Fruit fly (Drosophila melanogaster): ENCODE data around the gene tzn.

Gene tzn

dm6 chr3L:20841465-20842109 is 43.1 kb downstream of the tzn start, which contains the start of the genes CSN3 and CG11456 (continued):
- TF ChIP-seq lmd (GFP tag; IDR thresholded peaks at IDR 0.05) (peak; percentile 54), grn (GFP tag; optimal IDR thresholded peaks at IDR 0.05) (no peak), sens (GFP tag) (peak; percentile 47), sqz (GFP tag; optimal IDR thresholded peaks at IDR 0.05) (no peak), CG10654 (GFP tag; optimal IDR thresholded peaks at IDR 0.05) (peak; percentile 46), CG12942 (GFP tag; optimal IDR thresholded peaks at IDR 0.05) (peak; percentile 15), Optix (GFP tag; IDR thresholded peaks at IDR 0.05) (no peak), Scr (GFP tag; IDR thresholded peaks at IDR 0.05; ENCODE audit: partially characterized antibody) (peak; percentile 64), gro (GFP tag; optimal IDR thresholded peaks at IDR 0.05) (peak; percentile 28), CG17186 (GFP tag; optimal IDR thresholded peaks at IDR 0.05) (peak; percentile 24), CG4730 (GFP tag; IDR thresholded peaks at IDR 0.05) (peak; percentile 28; the same call in 1 of the 2 replicates), Hand (GFP tag; optimal IDR thresholded peaks at IDR 0.05) (no peak), CG9932 (GFP tag; IDR thresholded peaks at IDR 0.05) (peak; percentile 75), CG30403 (GFP tag; optimal IDR thresholded peaks at IDR 0.05) (peak; percentile 58), CG8089 (GFP tag; optimal IDR thresholded peaks at IDR 0.05) (no peak), NC2β (GFP tag; optimal IDR thresholded peaks at IDR 0.05) (peak; percentile 50), Mrtf (GFP tag; IDR thresholded peaks at IDR 0.05) (no peak), rib (GFP tag; IDR thresholded peaks at IDR 0.05) (peak; percentile 82), CG17328 (GFP tag; IDR thresholded peaks at IDR 0.05) (0 out of 2 replicates have a peak, but pooled peaks have one; percentile 14), row (GFP tag; IDR thresholded peaks at IDR 0.05) (peak; percentile 49), CG12391 (tag; optimal IDR thresholded peaks at IDR 0.05) (peak; percentile 61), Gsc (GFP tag; IDR thresholded peaks at IDR 0.05) (no peak), slbo (GFP tag; IDR thresholded peaks at IDR 0.05) (peak; percentile 67), CG11093 (GFP tag; IDR thresholded peaks at IDR 0.05) (no peak), amos (GFP tag; IDR thresholded peaks at IDR 0.05; ENCODE audit: partially characterized antibody) (peak; percentile 74), Dfd (GFP tag; optimal IDR thresholded peaks at IDR 0.05) (no peak), Dad (GFP tag; optimal IDR thresholded peaks at IDR 0.05) (peak; percentile 32), HmgD (GFP tag; optimal IDR thresholded peaks at IDR 0.05) (peak; percentile 17), Bteb2 (GFP tag; optimal IDR thresholded peaks at IDR 0.05) (peak; percentile 49), nau (GFP tag; optimal IDR thresholded peaks at IDR 0.05) (peak; percentile 30), bcd (GFP tag; optimal IDR thresholded peaks at IDR 0.05) (peak; percentile 48), Atf6 (GFP tag; IDR thresholded peaks at IDR 0.05) (no peak), gt (GFP tag; IDR thresholded peaks at IDR 0.05) (no peak), CG17361 (GFP tag; IDR thresholded peaks at IDR 0.05) (no peak), CG17612 (GFP tag; IDR thresholded peaks at IDR 0.05) (no peak), Poxn (GFP tag; IDR thresholded peaks at IDR 0.05) (no peak), CG18476 (GFP tag; optimal IDR thresholded peaks at IDR 0.05) (peak; percentile 38), CkIIα-i1 (GFP tag; IDR thresholded peaks at IDR 0.05) (no peak), CG10321 (GFP tag; IDR thresholded peaks at IDR 0.05) (no peak), zfh2 (GFP tag; optimal IDR thresholded peaks at IDR 0.05) (peak; percentile 59), CG13296 (GFP tag; optimal IDR thresholded peaks at IDR 0.05) (no peak), scrt (GFP tag; optimal IDR thresholded peaks at IDR 0.05) (peak; percentile 43), btn (GFP tag; optimal IDR thresholded peaks at IDR 0.05) (no peak), CG2712 (tag; optimal IDR thresholded peaks at IDR 0.05) (no peak), eve (GFP tag; optimal IDR thresholded peaks at IDR 0.05) (no peak), CG10959 (GFP tag; IDR thresholded peaks at IDR 0.05) (no peak), Dll (GFP tag; IDR thresholded peaks at IDR 0.05; ENCODE audit: partially characterized antibody) (peak; percentile 68; the same call in 3 of the 4 replicates), CG34422 (GFP tag; IDR thresholded peaks at IDR 0.05) (peak; percentile 34; the same call in 2 of the 3 replicates), kay (GFP tag; optimal IDR thresholded peaks at IDR 0.05) (peak; percentile 32), CG12659 (GFP tag; optimal IDR thresholded peaks at IDR 0.05) (peak; percentile 79), lbe (GFP tag; optimal IDR thresholded peaks at IDR 0.05) (no peak), CG6175 (GFP tag; IDR thresholded peaks at IDR 0.05) (no peak)
